Fruit fly (Drosophila melanogaster): ENCODE results near the gene CG5188.

Gene CG5188

DNA sequence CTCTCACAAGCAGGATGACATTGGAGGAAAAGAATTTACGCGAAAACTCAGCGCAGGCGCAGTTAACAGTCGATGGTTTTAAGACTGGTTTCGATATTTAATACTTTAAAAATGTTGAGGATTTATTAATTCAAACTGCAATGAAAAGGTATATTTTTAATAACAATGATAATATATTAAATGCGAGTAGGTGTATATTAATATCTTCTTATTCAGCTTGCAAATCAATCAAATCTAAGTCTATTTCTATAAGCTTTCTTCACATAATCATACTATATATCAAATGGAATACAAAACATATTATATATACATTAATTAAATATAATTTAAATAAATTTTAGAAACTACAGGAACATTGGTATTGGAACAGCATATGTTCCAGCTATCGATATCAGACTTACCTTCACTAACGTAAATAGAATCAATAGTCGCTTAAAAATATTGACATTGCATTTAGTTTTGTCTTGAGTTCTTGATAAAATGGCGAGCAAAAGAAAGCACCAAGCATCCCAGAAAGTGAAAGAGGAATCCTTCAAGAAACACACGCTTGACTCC, 7.1 kb downstream of the CG5188 start, which contains the start of the genes TBC1D16 and holn1:
Gene TBC1D16, minus strand, starts transcription at position 51 of the 555 bp plus-strand sequence.
Gene holn1, plus strand, starts transcription at position 390 of the 555 bp plus-strand sequence.
- TF ChIP-seq CG8159 (tag; optimal IDR thresholded peaks at IDR 0.05) (no peak), rn (GFP tag; IDR thresholded peaks at IDR 0.05) (no peak), CG17806 (tag; optimal IDR thresholded peaks at IDR 0.05) (no peak), EcR (GFP tag; optimal IDR thresholded peaks at IDR 0.05) (no peak), Snoo (tag; optimal IDR thresholded peaks at IDR 0.05) (no peak)

DNA sequence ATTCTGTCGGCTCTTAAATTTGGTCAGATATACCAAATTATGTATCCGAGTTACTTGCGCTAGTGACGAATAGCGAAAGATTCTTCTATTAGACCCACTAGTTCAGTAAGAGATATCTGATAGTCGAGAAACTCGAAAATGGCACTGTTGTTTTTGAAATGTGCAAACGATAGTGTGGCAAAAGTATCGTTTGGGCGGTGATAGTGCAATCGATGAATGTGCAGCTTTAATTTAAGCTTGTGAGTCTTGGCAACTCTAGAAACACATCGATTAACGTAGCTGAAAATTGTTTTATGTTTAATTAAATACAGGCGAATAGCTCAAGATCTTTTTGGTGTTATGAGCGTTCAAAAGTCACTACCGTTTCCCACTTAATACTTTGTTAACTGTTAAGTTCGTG, 8.7 kb downstream of the CG5188 start, which contains the start of gene STUB1:
Gene STUB1, plus strand, starts transcription at position 232 of the 400 bp plus-strand sequence.
- TF ChIP-seq CG12605 (GFP tag; IDR thresholded peaks at IDR 0.05) (no peak), D1 (tag; optimal IDR thresholded peaks at IDR 0.05) (no peak), fd96Ca (GFP tag; IDR thresholded peaks at IDR 0.05) (no peak), CG9948 (tag; optimal IDR thresholded peaks at IDR 0.05) (no peak), Ets98B (GFP tag; IDR thresholded peaks at IDR 0.05) (no peak), Snoo (tag; optimal IDR thresholded peaks at IDR 0.05) (no peak), CG14655 (GFP tag; optimal IDR thresholded peaks at IDR 0.05) (no peak), gl (tag; optimal IDR thresholded peaks at IDR 0.05) (no peak), CG15710 (tag; optimal IDR thresholded peaks at IDR 0.05) (no peak), rn (GFP tag; IDR thresholded peaks at IDR 0.05) (no peak), CG10348 (GFP tag; IDR thresholded peaks at IDR 0.05) (no peak), CG32121 (GFP tag; IDR thresholded peaks at IDR 0.05) (no peak), EcR (GFP tag; optimal IDR thresholded peaks at IDR 0.05) (no peak), CG34367 (tag; optimal IDR thresholded peaks at IDR 0.05) (no peak), CG4496 (GFP tag; IDR thresholded peaks at IDR 0.05) (no peak), CG17806 (tag; optimal IDR thresholded peaks at IDR 0.05) (no peak), CG8301 (tag; optimal IDR thresholded peaks at IDR 0.05) (no peak), CG13204 (GFP tag; optimal IDR thresholded peaks at IDR 0.05) (no peak), Pif1A (GFP tag; optimal IDR thresholded peaks at IDR 0.05) (no peak), Pif1B (GFP tag; optimal IDR thresholded peaks at IDR 0.05) (no peak)

DNA sequence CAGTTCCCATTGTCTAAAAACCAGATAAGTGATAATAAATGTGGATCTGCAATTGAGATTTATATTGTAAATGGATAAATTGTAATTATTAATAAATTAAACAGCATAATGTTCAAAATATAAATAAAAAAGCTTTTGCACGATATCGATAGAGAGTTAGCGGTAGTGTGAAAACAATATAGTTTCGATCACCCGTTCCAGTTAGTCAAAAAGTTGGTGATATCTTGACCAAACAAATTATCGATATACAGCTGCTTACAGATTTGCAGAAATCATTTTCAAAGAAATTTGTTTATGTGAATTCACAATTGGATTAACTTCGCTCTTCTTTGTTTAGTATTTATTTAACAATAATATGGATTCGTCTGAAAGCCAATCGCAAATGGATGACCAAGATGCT, 10.5 kb downstream of the CG5188 start, which contains the start of gene Nse4:
Gene Nse4, plus strand, starts transcription at position 267 of the 400 bp plus-strand sequence.
- TF ChIP-seq EcR (GFP tag; optimal IDR thresholded peaks at IDR 0.05), result no peak
- no peak for TF ChIP-seq CG9948 (tag; optimal IDR thresholded peaks at IDR 0.05)

DNA sequence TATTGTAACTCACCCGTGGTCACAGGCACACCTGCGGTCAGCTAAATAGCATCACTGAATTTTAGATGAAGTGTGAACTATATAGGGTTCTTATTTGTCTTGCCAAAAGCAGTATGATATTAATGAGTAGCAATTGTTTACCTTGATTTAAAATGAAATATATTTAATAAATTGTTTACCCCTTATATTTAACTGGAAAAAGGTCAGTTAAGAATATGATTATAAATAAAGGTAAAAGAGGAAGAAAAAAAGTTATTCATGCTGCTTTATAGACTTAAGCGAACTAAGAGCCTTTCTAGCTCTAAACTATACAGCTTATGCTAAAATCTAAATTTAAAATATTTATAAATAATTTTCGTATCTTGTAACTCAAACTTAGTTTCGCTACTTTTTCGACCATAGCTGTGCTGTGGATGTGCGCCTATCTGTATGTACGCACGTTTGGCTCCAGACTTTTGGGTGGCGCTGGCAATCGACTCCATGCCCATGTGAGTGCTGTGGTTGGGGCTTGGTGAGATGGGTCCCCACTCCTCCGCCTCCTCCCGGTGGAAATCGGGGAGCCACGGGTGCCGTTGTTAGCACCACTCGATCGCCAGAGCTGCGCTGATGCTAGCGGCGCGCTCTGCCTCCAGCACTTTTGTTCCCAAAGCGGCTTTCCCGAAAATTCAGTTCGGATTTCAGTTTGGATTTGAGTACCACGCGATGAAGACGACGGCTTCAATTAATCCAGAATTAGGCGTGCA, 13.6 kb downstream of the CG5188 start, which contains the start of gene loh:
Gene loh, plus strand, starts transcription at position 487 of the 743 bp plus-strand sequence.
- TF ChIP-seq Snoo (tag; optimal IDR thresholded peaks at IDR 0.05), result peak; percentile 41
- no peak for TF ChIP-seq CG10348 (GFP tag; IDR thresholded peaks at IDR 0.05)

DNA sequence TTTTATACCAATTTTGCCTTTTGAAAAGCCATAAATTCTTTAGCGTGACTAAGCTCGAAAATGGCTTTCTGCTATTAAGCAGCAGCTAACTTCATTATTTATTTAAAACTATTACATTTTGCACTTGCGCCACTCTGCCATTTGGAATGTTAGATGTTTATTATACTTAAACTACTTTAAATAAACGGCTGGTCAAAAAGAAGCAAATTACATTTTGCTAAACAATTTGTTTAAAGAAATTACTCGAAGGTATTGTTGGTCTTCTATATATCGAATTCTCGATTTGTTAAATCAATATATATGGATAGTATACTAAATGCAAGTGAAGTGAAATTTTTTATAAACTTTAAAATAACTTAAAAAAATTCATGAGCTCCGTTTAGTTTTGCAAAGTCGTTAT, 23.7 kb downstream of the CG5188 start, which contains the start of gene ppk10:
Gene ppk10, minus strand, starts transcription at position 101 of the 400 bp plus-strand sequence.
- TF ChIP-seq CG32121 (GFP tag; IDR thresholded peaks at IDR 0.05) (no peak), Ets98B (GFP tag; IDR thresholded peaks at IDR 0.05) (no peak), CG13204 (GFP tag; optimal IDR thresholded peaks at IDR 0.05) (no peak), D1 (tag; optimal IDR thresholded peaks at IDR 0.05) (no peak), Pif1B (GFP tag; optimal IDR thresholded peaks at IDR 0.05) (no peak), CG12605 (GFP tag; IDR thresholded peaks at IDR 0.05) (no peak), CG34367 (tag; optimal IDR thresholded peaks at IDR 0.05) (no peak), CG8159 (tag; optimal IDR thresholded peaks at IDR 0.05) (no peak), Snoo (tag; optimal IDR thresholded peaks at IDR 0.05) (no peak), CG9948 (tag; optimal IDR thresholded peaks at IDR 0.05) (no peak), Pif1A (GFP tag; optimal IDR thresholded peaks at IDR 0.05) (no peak), CG8301 (tag; optimal IDR thresholded peaks at IDR 0.05) (no peak)

DNA sequence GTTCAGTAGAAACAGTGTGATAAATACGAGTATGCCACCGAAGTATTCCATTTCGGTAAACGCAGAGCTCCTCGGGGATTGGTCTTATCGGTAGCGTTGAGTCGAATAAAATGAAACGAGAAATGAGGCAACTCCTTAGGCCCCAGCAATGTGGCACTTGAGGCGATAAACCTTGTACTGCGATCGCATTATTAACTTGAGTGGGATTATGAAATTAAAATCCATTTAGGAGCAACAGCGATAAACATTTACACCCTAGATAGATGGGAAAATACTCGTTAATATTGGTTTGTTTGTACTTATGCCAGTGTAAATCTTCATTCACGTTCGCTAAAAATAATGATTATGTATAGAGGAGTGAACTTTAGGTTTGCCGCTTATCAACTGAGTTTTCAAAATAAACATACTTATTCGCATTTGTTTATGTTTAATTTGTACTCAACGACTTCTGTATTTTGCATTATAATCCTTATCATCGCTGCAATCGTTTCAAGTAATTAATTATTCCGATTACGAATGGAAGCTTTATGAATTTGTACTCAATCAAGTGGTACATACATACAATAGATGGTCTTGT, 27.4 kb downstream of the CG5188 start:
- TF ChIP-seq CG9948 (tag; optimal IDR thresholded peaks at IDR 0.05), result no peak
- no peak for TF ChIP-seq CG15710 (tag; optimal IDR thresholded peaks at IDR 0.05)
- no peak for TF ChIP-seq EcR (GFP tag; optimal IDR thresholded peaks at IDR 0.05)
- TF ChIP-seq D1 (tag; optimal IDR thresholded peaks at IDR 0.05), result no peak
- no peak for TF ChIP-seq rn (GFP tag; IDR thresholded peaks at IDR 0.05)
- TF ChIP-seq gl (tag; optimal IDR thresholded peaks at IDR 0.05), result no peak
- no peak for TF ChIP-seq Pif1B (GFP tag; optimal IDR thresholded peaks at IDR 0.05)
- TF ChIP-seq CG10348 (GFP tag; IDR thresholded peaks at IDR 0.05), result no peak
- no peak for TF ChIP-seq Snoo (tag; optimal IDR thresholded peaks at IDR 0.05)
- TF ChIP-seq CG14655 (GFP tag; optimal IDR thresholded peaks at IDR 0.05), result no peak
- no peak for TF ChIP-seq CG34367 (tag; optimal IDR thresholded peaks at IDR 0.05)
- no peak for TF ChIP-seq CG32121 (GFP tag; IDR thresholded peaks at IDR 0.05)
- TF ChIP-seq Ets98B (GFP tag; IDR thresholded peaks at IDR 0.05), result no peak
- no peak for TF ChIP-seq CG8301 (tag; optimal IDR thresholded peaks at IDR 0.05)
- no peak for TF ChIP-seq CG17806 (tag; optimal IDR thresholded peaks at IDR 0.05)

Data from whole organism, pupa.